Worm (Caenorhabditis elegans) whole organism, L4/young adult: ENCODE measurements around the gene F13A2.10.

ENCODE experiments used
- W03F9.2 ChIP-seq: fragments of 150-350 bp; optimal IDR thresholded peaks from 2 replicates; lab custom pipeline; 2014; ENCODE audit warnings: missing biosample characterization, missing genetic modification characterization
- dao-5 ChIP-seq: sonication (generic microtip); optimal IDR thresholded peaks from 2 replicates; lab custom pipeline; 2016; ENCODE audit warnings: missing genotype, missing genetic modification characterization, moderate library complexity, missing compliant biosample characterization

DNA sequence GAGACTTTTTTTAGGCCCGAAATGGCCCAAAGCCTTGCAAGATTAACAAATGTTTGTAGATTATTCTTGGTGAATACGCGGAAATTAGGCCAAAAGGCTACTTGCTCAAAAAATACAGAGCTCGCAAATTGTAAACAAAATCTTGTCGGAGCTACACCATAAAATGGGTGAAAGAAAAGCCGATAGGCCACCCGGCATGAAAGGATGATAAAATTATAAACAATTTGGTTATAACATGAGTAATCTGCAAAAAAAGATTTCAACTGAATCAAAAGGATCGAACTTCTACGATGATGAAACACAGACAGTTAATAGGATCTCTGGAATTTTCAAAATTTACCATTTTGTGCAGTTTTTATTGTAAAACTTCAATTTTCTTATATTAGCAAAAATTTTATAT, 12.1 kb upstream of the F13A2.10 start:
- TF ChIP-seq W03F9.2 (tag; lab: Kevin White, UChicago) (no peak), dao-5 (no peak)
